1 fruit fly cellular context compared by ENCODE assay signal in the genomic region with DNA sequence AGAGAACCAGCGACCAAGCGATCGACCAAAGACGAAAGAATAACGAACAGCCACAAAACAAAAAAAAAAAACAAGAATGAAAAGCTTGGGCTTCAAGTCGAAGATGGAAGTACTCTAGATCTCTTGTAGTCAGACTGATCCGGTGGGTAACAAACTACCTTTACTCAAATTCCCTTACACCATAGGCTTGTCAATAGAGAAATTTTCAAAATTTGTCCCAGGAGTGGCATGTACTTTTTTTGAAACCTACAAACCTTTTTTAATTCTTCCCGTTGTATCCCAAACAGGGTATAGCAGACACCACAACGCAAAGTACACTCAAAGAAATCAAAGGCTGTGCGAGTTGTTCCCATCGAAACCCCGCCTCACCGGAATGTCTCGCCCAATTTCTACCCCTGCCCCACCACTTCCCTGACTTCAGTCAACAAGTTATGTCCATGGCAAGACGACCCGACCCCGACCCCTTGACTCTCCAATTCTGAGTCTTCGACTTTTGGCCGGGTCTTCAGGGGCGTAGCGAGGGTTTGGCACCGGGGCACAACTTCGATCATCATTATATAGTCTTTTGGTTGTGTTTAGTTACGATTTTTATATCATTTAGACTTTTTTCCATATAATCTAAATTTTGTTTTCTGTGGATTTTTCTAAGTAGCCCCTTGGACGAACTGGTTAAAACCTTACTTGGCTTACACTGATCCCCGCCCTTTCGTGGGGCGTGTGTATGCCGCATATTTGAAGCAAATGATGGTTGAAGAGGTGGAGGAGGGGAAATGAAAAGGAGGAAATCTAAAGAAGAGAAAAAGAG.
TF ChIP-seq lines count a peak whose summit lies in the region.

No protein-coding gene starts in this region.

TF ChIP-seq in whole organism, embryonic, 481 proteins besides CTCF, POLR2A, EP300 and RAD21 (continued from another document and continues in another):
- TF ChIP-seq CG17328 (GFP tag; IDR thresholded peaks at IDR 0.05; lab: Robert Waterston, UW) (peak; percentile 55), pzg (GFP tag; optimal IDR thresholded peaks at IDR 0.05; lab: Kevin White, UChicago) (no peak), seq (GFP tag; IDR thresholded peaks at IDR 0.05; lab: Robert Waterston, UW) (no peak), bigmax (GFP tag; optimal IDR thresholded peaks at IDR 0.05; lab: Kevin White, UChicago) (no peak), tio (GFP tag; optimal IDR thresholded peaks at IDR 0.05; lab: Kevin White, UChicago) (peak; percentile 12), Lpt (GFP tag; optimal IDR thresholded peaks at IDR 0.05; lab: Kevin White, UChicago) (no peak), CG11696 (GFP tag; IDR thresholded peaks at IDR 0.05; lab: Robert Waterston, UW) (no peak), CG7839 (tag; optimal IDR thresholded peaks at IDR 0.05; lab: Kevin White, UChicago) (peak; percentile 55), ERR (GFP tag; optimal IDR thresholded peaks at IDR 0.05; lab: Kevin White, UChicago) (peak; percentile 38), CG42726 (GFP tag; IDR thresholded peaks at IDR 0.05; lab: Robert Waterston, UW; ENCODE audit: partially characterized antibody) (no peak), CG10959 (GFP tag; IDR thresholded peaks at IDR 0.05; lab: Robert Waterston, UW) (peak; percentile 41; the same call in 1 of the 2 replicates), lov (optimal IDR thresholded peaks at IDR 0.05; lab: Kevin White, UChicago) (no peak), lov (GFP tag; IDR thresholded peaks at IDR 0.05; lab: Robert Waterston, UW) (0 out of 3 replicates have a peak, but pooled peaks have one; percentile 51), Dip3 (GFP tag; optimal IDR thresholded peaks at IDR 0.05; lab: Kevin White, UChicago) (peak; percentile 60), CG30403 (GFP tag; optimal IDR thresholded peaks at IDR 0.05; lab: Kevin White, UChicago) (peak; percentile 71), inv (GFP tag; IDR thresholded peaks at IDR 0.05; lab: Robert Waterston, UW; ENCODE audit: partially characterized antibody) (no peak), br (optimal IDR thresholded peaks at IDR 0.05; lab: Kevin White, UChicago) (no peak), eyg (GFP tag; optimal IDR thresholded peaks at IDR 0.05; lab: Kevin White, UChicago) (peak; percentile 39), CG33213 (GFP tag; optimal IDR thresholded peaks at IDR 0.05; lab: Kevin White, UChicago) (peak; percentile 13), ftz-f1 (GFP tag; optimal IDR thresholded peaks at IDR 0.05; lab: Kevin White, UChicago) (no peak), CG10979 (tag; optimal IDR thresholded peaks at IDR 0.05; lab: Kevin White, UChicago) (peak; percentile 72), exex (tag; optimal IDR thresholded peaks at IDR 0.05; lab: Kevin White, UChicago) (no peak), Asciz (GFP tag; optimal IDR thresholded peaks at IDR 0.05; lab: Kevin White, UChicago) (no peak), fd102C (GFP tag; optimal IDR thresholded peaks at IDR 0.05; lab: Kevin White, UChicago) (no peak), NfI (GFP tag; optimal IDR thresholded peaks at IDR 0.05; lab: Kevin White, UChicago) (peak; percentile 28), CG11398 (GFP tag; optimal IDR thresholded peaks at IDR 0.05; lab: Kevin White, UChicago) (peak; percentile 63), peb (GFP tag; IDR thresholded peaks at IDR 0.05; lab: Robert Waterston, UW) (no peak), CG17385 (GFP tag; optimal IDR thresholded peaks at IDR 0.05; lab: Kevin White, UChicago) (no peak), Chrac-16 (GFP tag; optimal IDR thresholded peaks at IDR 0.05; lab: Kevin White, UChicago) (peak; percentile 71), CG4730 (GFP tag; IDR thresholded peaks at IDR 0.05; lab: Robert Waterston, UW) (peak; percentile 35; the same call in 1 of the 2 replicates), Sin3A (optimal IDR thresholded peaks at IDR 0.05; lab: Kevin White, UChicago) (no peak), gt (GFP tag; IDR thresholded peaks at IDR 0.05; lab: Robert Waterston, UW) (0 out of 2 replicates have a peak, but pooled peaks have one; percentile 23), Drgx (GFP tag; IDR thresholded peaks at IDR 0.05; lab: Robert Waterston, UW) (peak; percentile 58), dimm (GFP tag; IDR thresholded peaks at IDR 0.05; lab: Robert Waterston, UW) (no peak), CG10209 (GFP tag; optimal IDR thresholded peaks at IDR 0.05; lab: Kevin White, UChicago) (peak; percentile 20), ems (GFP tag; optimal IDR thresholded peaks at IDR 0.05; lab: Kevin White, UChicago) (peak; percentile 38), ab (GFP tag; optimal IDR thresholded peaks at IDR 0.05; lab: Kevin White, UChicago) (peak; percentile 0), hkb (optimal IDR thresholded peaks at IDR 0.05; lab: Kevin White, UChicago) (no peak), hkb (GFP tag; IDR thresholded peaks at IDR 0.05; lab: Robert Waterston, UW) (0 out of 2 replicates have a peak, but pooled peaks have one; percentile 46), chif (GFP tag; optimal IDR thresholded peaks at IDR 0.05; lab: Kevin White, UChicago) (peak; percentile 44 to 45), corto (GFP tag; optimal IDR thresholded peaks at IDR 0.05; lab: Kevin White, UChicago) (peak; percentile 79), caup (GFP tag; optimal IDR thresholded peaks at IDR 0.05; lab: Kevin White, UChicago; ENCODE audit: severe bottlenecking) (no peak), trem (tag; optimal IDR thresholded peaks at IDR 0.05; lab: Kevin White, UChicago) (peak; percentile 9), Bteb2 (GFP tag; optimal IDR thresholded peaks at IDR 0.05; lab: Kevin White, UChicago) (peak; percentile 23), prd (optimal IDR thresholded peaks at IDR 0.05; lab: Kevin White, UChicago) (no peak), prd (GFP tag; IDR thresholded peaks at IDR 0.05; lab: Robert Waterston, UW) (peak; percentile 64; the same call in 2 of the 3 replicates), CG5953 (GFP tag; IDR thresholded peaks at IDR 0.05; lab: Robert Waterston, UW) (no peak), CG14667 (GFP tag; IDR thresholded peaks at IDR 0.05; lab: Robert Waterston, UW) (no peak), MBD-R2 (GFP tag; IDR thresholded peaks at IDR 0.05; lab: Robert Waterston, UW) (0 out of 2 replicates have a peak, but pooled peaks have one; percentile 12), CG6854 (GFP tag; optimal IDR thresholded peaks at IDR 0.05; lab: Kevin White, UChicago) (peak; percentile 6), Adf1 (GFP tag; IDR thresholded peaks at IDR 0.05; lab: Robert Waterston, UW) (no peak), CG13775 (GFP tag; optimal IDR thresholded peaks at IDR 0.05; lab: Kevin White, UChicago) (peak; percentile 20), Awh (GFP tag; IDR thresholded peaks at IDR 0.05; lab: Robert Waterston, UW) (0 out of 2 replicates have a peak, but pooled peaks have one; percentile 27), Rfx (GFP tag; IDR thresholded peaks at IDR 0.05; lab: Robert Waterston, UW) (peak; percentile 64; the same call in 1 of the 2 replicates), ssp (GFP tag; IDR thresholded peaks at IDR 0.05; lab: Robert Waterston, UW) (peak; percentile 25; the same call in 1 of the 2 replicates), cato (GFP tag; optimal IDR thresholded peaks at IDR 0.05; lab: Kevin White, UChicago; ENCODE audit: borderline replicate concordance) (no peak), CG15073 (GFP tag; optimal IDR thresholded peaks at IDR 0.05; lab: Kevin White, UChicago) (no peak), wor (GFP tag; IDR thresholded peaks at IDR 0.05; lab: Robert Waterston, UW) (no peak), gcm (GFP tag; optimal IDR thresholded peaks at IDR 0.05; lab: Kevin White, UChicago) (no peak), BEAF-32 (GFP tag; optimal IDR thresholded peaks at IDR 0.05; lab: Kevin White, UChicago) (no peak), mam (GFP tag; optimal IDR thresholded peaks at IDR 0.05; lab: Kevin White, UChicago) (peak; percentile 61), CG15514 (GFP tag; optimal IDR thresholded peaks at IDR 0.05; lab: Kevin White, UChicago) (peak; percentile 13), CG4854 (GFP tag; optimal IDR thresholded peaks at IDR 0.05; lab: Kevin White, UChicago) (peak; percentile 12), CG10321 (GFP tag; IDR thresholded peaks at IDR 0.05; lab: Robert Waterston, UW) (no peak), sim (GFP tag; IDR thresholded peaks at IDR 0.05; lab: Robert Waterston, UW) (peak; percentile 63; the same call in 1 of the 2 replicates), NC2α (GFP tag; optimal IDR thresholded peaks at IDR 0.05; lab: Kevin White, UChicago) (no peak), bsh (GFP tag; optimal IDR thresholded peaks at IDR 0.05; lab: Kevin White, UChicago) (peak; percentile 71 to 73), eve (GFP tag; optimal IDR thresholded peaks at IDR 0.05; lab: Kevin White, UChicago) (no peak), CG8944 (GFP tag; optimal IDR thresholded peaks at IDR 0.05; lab: Kevin White, UChicago) (peak; percentile 60), Bdp1 (GFP tag; optimal IDR thresholded peaks at IDR 0.05; lab: Kevin White, UChicago) (peak; percentile 5), Fer3 (tag; optimal IDR thresholded peaks at IDR 0.05; lab: Kevin White, UChicago) (peak; percentile 10), CG5245 (GFP tag; optimal IDR thresholded peaks at IDR 0.05; lab: Kevin White, UChicago) (no peak), D19B (GFP tag; optimal IDR thresholded peaks at IDR 0.05; lab: Kevin White, UChicago) (peak; percentile 51), CG11504 (tag; optimal IDR thresholded peaks at IDR 0.05; lab: Kevin White, UChicago) (peak; percentile 40), Opbp (GFP tag; IDR thresholded peaks at IDR 0.05; lab: Robert Waterston, UW; ENCODE audit: partially characterized antibody) (peak; percentile 40; the same call in 1 of the 3 replicates), CG6254 (GFP tag; optimal IDR thresholded peaks at IDR 0.05; lab: Kevin White, UChicago) (no peak), cg (GFP tag; optimal IDR thresholded peaks at IDR 0.05; lab: Kevin White, UChicago) (no peak), tap (tag; optimal IDR thresholded peaks at IDR 0.05; lab: Kevin White, UChicago) (no peak), Usf (GFP tag; optimal IDR thresholded peaks at IDR 0.05; lab: Kevin White, UChicago) (peak; percentile 39), pho (GFP tag; optimal IDR thresholded peaks at IDR 0.05; lab: Kevin White, UChicago) (peak; percentile 52), danr (GFP tag; IDR thresholded peaks at IDR 0.05; lab: Robert Waterston, UW) (no peak), CG1647 (GFP tag; optimal IDR thresholded peaks at IDR 0.05; lab: Kevin White, UChicago) (no peak), CG2199 (GFP tag; IDR thresholded peaks at IDR 0.05; lab: Robert Waterston, UW) (no peak), CG16863 (GFP tag; optimal IDR thresholded peaks at IDR 0.05; lab: Kevin White, UChicago) (peak; percentile 57), Rx (GFP tag; IDR thresholded peaks at IDR 0.05; lab: Robert Waterston, UW) (no peak), CG7372 (GFP tag; IDR thresholded peaks at IDR 0.05; lab: Robert Waterston, UW) (no peak), pita (GFP tag; optimal IDR thresholded peaks at IDR 0.05; lab: Kevin White, UChicago) (no peak), CG14441 (GFP tag; IDR thresholded peaks at IDR 0.05; lab: Robert Waterston, UW) (no peak), so (GFP tag; IDR thresholded peaks at IDR 0.05; lab: Robert Waterston, UW) (no peak), CG6175 (GFP tag; IDR thresholded peaks at IDR 0.05; lab: Robert Waterston, UW) (no peak), Med (GFP tag; lab: Kevin White, UChicago) (peak; percentile 91), sens (GFP tag; lab: Kevin White, UChicago) (peak; percentile 96), NC2β (GFP tag; optimal IDR thresholded peaks at IDR 0.05; lab: Kevin White, UChicago) (peak; percentile 52), lola (GFP tag; optimal IDR thresholded peaks at IDR 0.05; lab: Kevin White, UChicago) (peak in 1 of 3 experiments; percentile 68), tgo (GFP tag; IDR thresholded peaks at IDR 0.05; lab: Robert Waterston, UW) (peak; percentile 30; the same call in 1 of the 3 replicates), CG16813 (GFP tag; IDR thresholded peaks at IDR 0.05; lab: Robert Waterston, UW; ENCODE audit: partially characterized antibody) (peak; percentile 34; the same call in 1 of the 3 replicates), CG43689 (GFP tag; IDR thresholded peaks at IDR 0.05; lab: Robert Waterston, UW) (no peak), HmgD (GFP tag; optimal IDR thresholded peaks at IDR 0.05; lab: Kevin White, UChicago) (no peak), CG4404 (GFP tag; IDR thresholded peaks at IDR 0.05; lab: Robert Waterston, UW) (peak; percentile 58; the same call in 1 of the 2 replicates), grn (GFP tag; optimal IDR thresholded peaks at IDR 0.05; lab: Kevin White, UChicago) (no peak), Ets65A (GFP tag; lab: Kevin White, UChicago) (peak; percentile 97), dpn (GFP tag; optimal IDR thresholded peaks at IDR 0.05; lab: Kevin White, UChicago) (peak; percentile 23 to 50), CG14965 (GFP tag; optimal IDR thresholded peaks at IDR 0.05; lab: Kevin White, UChicago; ENCODE audit: borderline replicate concordance) (no peak), zf30C (GFP tag; optimal IDR thresholded peaks at IDR 0.05; lab: Kevin White, UChicago) (peak; percentile 61), CG14710 (tag; optimal IDR thresholded peaks at IDR 0.05; lab: Kevin White, UChicago) (peak; percentile 48), CG11085 (GFP tag; IDR thresholded peaks at IDR 0.05; lab: Robert Waterston, UW) (0 out of 2 replicates have a peak, but pooled peaks have one; percentile 21), ham (GFP tag; IDR thresholded peaks at IDR 0.05; lab: Robert Waterston, UW) (no peak), tin (GFP tag; optimal IDR thresholded peaks at IDR 0.05; lab: Kevin White, UChicago) (peak; percentile 44), CG9932 (GFP tag; IDR thresholded peaks at IDR 0.05; lab: Robert Waterston, UW) (peak; percentile 61), CG32767 (GFP tag; IDR thresholded peaks at IDR 0.05; lab: Robert Waterston, UW) (no peak), CG16815 (GFP tag; optimal IDR thresholded peaks at IDR 0.05; lab: Kevin White, UChicago) (peak; percentile 71), CG7987 (GFP tag; optimal IDR thresholded peaks at IDR 0.05; lab: Kevin White, UChicago) (no peak), CG2202 (tag; optimal IDR thresholded peaks at IDR 0.05; lab: Kevin White, UChicago) (peak; percentile 0), Deaf1 (tag; optimal IDR thresholded peaks at IDR 0.05; lab: Kevin White, UChicago) (no peak), CG13894 (tag; optimal IDR thresholded peaks at IDR 0.05; lab: Kevin White, UChicago) (peak; percentile 41), CG15601 (tag; optimal IDR thresholded peaks at IDR 0.05; lab: Kevin White, UChicago) (peak; percentile 49), HLH3B (GFP tag; IDR thresholded peaks at IDR 0.05; lab: Robert Waterston, UW) (peak; percentile 37; the same call in 1 of the 2 replicates), CG11093 (GFP tag; IDR thresholded peaks at IDR 0.05; lab: Robert Waterston, UW) (0 out of 3 replicates have a peak, but pooled peaks have one; percentile 42), Dll (GFP tag; IDR thresholded peaks at IDR 0.05; lab: Robert Waterston, UW; ENCODE audit: partially characterized antibody) (no peak), Abd-B (GFP tag; optimal IDR thresholded peaks at IDR 0.05; lab: Kevin White, UChicago) (peak; percentile 20)
